Worm (Caenorhabditis elegans): ENCODE results near the gene sea-2.
A peak's percentile ranks its signal among the peaks of the same experiment; 100 is the strongest.

The sea-2 gene

DNA sequence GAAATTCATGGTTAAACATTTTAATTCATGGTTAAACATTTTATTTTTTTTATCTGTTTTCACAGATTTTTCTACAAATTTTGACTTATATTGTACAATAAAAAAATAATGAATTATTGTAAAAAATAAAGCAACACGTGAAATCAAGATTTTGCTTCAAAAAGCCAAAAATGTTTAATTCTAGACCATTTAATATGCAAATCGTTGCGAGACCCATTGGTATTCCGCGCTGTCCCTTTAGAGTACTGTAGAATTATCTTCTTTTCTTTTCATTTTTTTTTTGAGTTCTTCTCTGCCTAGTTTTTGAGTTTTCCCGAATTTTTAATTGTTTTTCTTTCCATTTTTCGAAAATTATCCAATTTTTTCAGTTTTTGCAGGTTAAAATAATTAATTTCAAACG lies 16.1 kb upstream of the sea-2 start, which contains the start of gene Y14H12B.1:
TSS of gene Y14H12B.1 (plus strand) at position 363 of the 400 bp plus-strand sequence.
- no peak for TF ChIP-seq dpl-1 (GFP tag; optimal IDR thresholded peaks at IDR 0.05)
- TF ChIP-seq fkh-10 (GFP tag; optimal IDR thresholded peaks at IDR 0.05) = no peak
- TF ChIP-seq jun-1 (tag; optimal IDR thresholded peaks at IDR 0.05) = no peak
- TF ChIP-seq nhr-76 (tag; optimal IDR thresholded peaks at IDR 0.05) = no peak
- no peak for TF ChIP-seq Y5F2A.4 (GFP tag; optimal IDR thresholded peaks at IDR 0.05)
- TF ChIP-seq Y75B8A.6 (GFP tag; IDR thresholded peaks at IDR 0.05) = no peak
- no peak for TF ChIP-seq madf-5 (GFP tag; IDR thresholded peaks at IDR 0.05)
- TF ChIP-seq lir-3 (tag; optimal IDR thresholded peaks at IDR 0.05) = no peak
- no peak for TF ChIP-seq pha-4 (GFP tag; IDR thresholded peaks at IDR 0.05)
- TF ChIP-seq pha-4 (tag; optimal IDR thresholded peaks at IDR 0.05) = no peak
- no peak for TF ChIP-seq R02D3.7 (tag; optimal IDR thresholded peaks at IDR 0.05)
- TF ChIP-seq zag-1 (tag; optimal IDR thresholded peaks at IDR 0.05) = no peak
- TF ChIP-seq lsy-2 (tag; optimal IDR thresholded peaks at IDR 0.05) = no peak
- TF ChIP-seq cey-2 (tag; optimal IDR thresholded peaks at IDR 0.05; ENCODE audit: borderline replicate concordance, insufficient read depth) = no peak
- TF ChIP-seq D1046.2 (GFP tag; IDR thresholded peaks at IDR 0.05) = no peak

DNA sequence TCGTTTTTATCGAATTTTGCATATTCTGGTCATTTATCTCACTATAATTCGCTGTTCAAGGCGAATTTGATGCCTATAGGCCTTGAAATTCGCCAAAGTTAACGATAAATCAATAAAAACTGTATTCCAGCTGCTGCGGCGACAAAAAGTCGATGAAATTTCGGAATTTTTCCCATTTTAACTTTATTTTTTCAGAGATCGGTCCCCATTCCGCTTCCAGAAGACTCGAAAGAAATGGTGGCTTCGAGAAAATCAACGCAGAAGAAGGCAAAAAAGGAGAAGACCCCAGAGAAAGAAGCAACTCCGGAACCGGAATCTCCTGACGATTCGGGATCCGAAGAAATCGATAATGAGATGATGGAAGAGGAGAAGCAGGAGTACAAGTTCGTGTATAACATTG lies 15.1 kb upstream of the sea-2 start:
- TF ChIP-seq nhr-76 (tag; optimal IDR thresholded peaks at IDR 0.05) = no peak
- TF ChIP-seq F10B5.3 (tag; optimal IDR thresholded peaks at IDR 0.05) = no peak
- TF ChIP-seq F44E2.7 (GFP tag; IDR thresholded peaks at IDR 0.05) = no peak
- no peak for TF ChIP-seq zip-2 (tag; optimal IDR thresholded peaks at IDR 0.05)
- no peak for TF ChIP-seq vab-7 (GFP tag; IDR thresholded peaks at IDR 0.05)
- TF ChIP-seq ceh-28 (tag; optimal IDR thresholded peaks at IDR 0.05) = no peak
- no peak for TF ChIP-seq lim-7 (GFP tag; IDR thresholded peaks at IDR 0.05)
- no peak for TF ChIP-seq ama-1 (optimal IDR thresholded peaks at IDR 0.05)
- TF ChIP-seq ceh-62 (tag; optimal IDR thresholded peaks at IDR 0.05) = no peak
- no peak for TF ChIP-seq D1046.2 (GFP tag; IDR thresholded peaks at IDR 0.05)
- TF ChIP-seq arid-1 (GFP tag; conservative IDR thresholded peaks at IDR 0.05) = no peak
- TF ChIP-seq Y105C5A.15 (GFP tag; IDR thresholded peaks at IDR 0.05) = no peak
- TF ChIP-seq egl-27 (tag; optimal IDR thresholded peaks at IDR 0.05) = no peak
- TF ChIP-seq ceh-82 (tag; optimal IDR thresholded peaks at IDR 0.05) = no peak
- no peak for TF ChIP-seq mdt-29 (GFP tag; IDR thresholded peaks at IDR 0.05)
- no peak for TF ChIP-seq php-3 (GFP tag; IDR thresholded peaks at IDR 0.05)
- no peak for TF ChIP-seq dpl-1 (GFP tag; optimal IDR thresholded peaks at IDR 0.05)
- TF ChIP-seq ztf-7 (tag; optimal IDR thresholded peaks at IDR 0.05) = no peak

DNA sequence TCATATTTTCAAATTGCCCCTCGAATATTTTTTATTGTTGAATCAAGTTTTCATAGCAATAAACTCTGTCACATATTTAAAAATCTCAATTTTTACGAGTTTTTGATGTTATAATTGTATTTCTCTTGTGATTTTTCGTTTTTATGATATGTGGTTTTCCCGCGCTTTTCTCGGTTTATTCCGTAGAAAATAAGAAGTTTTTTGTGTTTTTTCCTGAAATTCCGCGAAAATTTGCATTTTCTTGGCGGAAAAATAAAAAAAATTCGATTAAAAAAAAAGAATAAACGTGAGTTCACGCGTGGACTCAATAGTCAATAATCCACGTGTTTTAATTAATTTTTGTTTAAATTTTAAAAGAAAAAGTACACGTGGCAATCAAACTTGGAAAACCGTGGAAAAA lies 14.2 kb upstream of the sea-2 start:
- TF ChIP-seq lin-38 (GFP tag; IDR thresholded peaks at IDR 0.05) = peak; percentile 37; the same call in 1 of the 2 replicates
- no peak for TF ChIP-seq F10B5.3 (tag; optimal IDR thresholded peaks at IDR 0.05)

DNA sequence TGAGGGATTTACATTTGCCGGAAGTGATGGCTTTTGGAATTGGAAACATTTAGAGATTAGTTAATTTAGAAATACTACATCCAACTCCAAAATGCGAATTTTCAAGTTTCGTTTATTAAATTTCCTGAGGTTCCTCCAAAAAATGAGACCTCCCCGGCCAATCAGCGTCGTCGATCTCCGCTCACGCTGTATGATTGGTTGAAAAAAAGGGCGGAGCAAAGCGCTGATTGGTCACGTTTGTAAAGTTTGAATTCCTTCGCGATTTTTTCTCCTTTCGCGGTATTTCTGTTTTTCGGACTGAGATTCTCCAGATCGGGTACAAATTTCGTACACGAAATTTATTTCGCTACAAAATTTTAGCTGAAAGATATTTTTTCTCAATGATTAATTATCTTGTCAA lies 2.8 kb upstream of the sea-2 start:
- TF ChIP-seq lin-38 (GFP tag; IDR thresholded peaks at IDR 0.05) (no peak), skn-1 (tag; optimal IDR thresholded peaks at IDR 0.05) (no peak), Y75B8A.6 (GFP tag; IDR thresholded peaks at IDR 0.05) (no peak), F37D6.2 (tag; optimal IDR thresholded peaks at IDR 0.05) (no peak), lin-15B (tag; optimal IDR thresholded peaks at IDR 0.05) (no peak), zfp-2 (tag; optimal IDR thresholded peaks at IDR 0.05) (no peak), spr-3 (GFP tag; optimal IDR thresholded peaks at IDR 0.05) (no peak), hmg-1.1 (GFP tag; IDR thresholded peaks at IDR 0.05) (no peak), spr-1 (tag; optimal IDR thresholded peaks at IDR 0.05) (no peak), tra-1 (GFP tag; IDR thresholded peaks at IDR 0.05) (no peak), dmd-9 (GFP tag; IDR thresholded peaks at IDR 0.05) (no peak), daf-16 (GFP tag; optimal IDR thresholded peaks at IDR 0.05) (no peak), daf-16 (tag; optimal IDR thresholded peaks at IDR 0.05) (no peak), nhr-48 (tag; optimal IDR thresholded peaks at IDR 0.05) (no peak), T20F7.1 (GFP tag; optimal IDR thresholded peaks at IDR 0.05) (no peak), ceh-20 (GFP tag; IDR thresholded peaks at IDR 0.05) (no peak), daf-12 (tag; optimal IDR thresholded peaks at IDR 0.05) (no peak), gei-8 (GFP tag; optimal IDR thresholded peaks at IDR 0.05) (no peak), nhr-111 (GFP tag; optimal IDR thresholded peaks at IDR 0.05) (no peak), aha-1 (tag) (no peak), nhr-28 (tag; optimal IDR thresholded peaks at IDR 0.05) (no peak)

Data from whole organism, L4 larva.